Fruit fly (Drosophila melanogaster): ENCODE results near the gene RhoL.

RhoL gene

dm6 chr3R:9502416-9502763, at the start of gene RhoL (continued):
- TF ChIP-seq CG2875 (GFP tag; optimal IDR thresholded peaks at IDR 0.05), result no peak
- no peak for TF ChIP-seq ssp (GFP tag; IDR thresholded peaks at IDR 0.05)
- TF ChIP-seq bbx (GFP tag; IDR thresholded peaks at IDR 0.05; ENCODE audit: partially characterized antibody), result peak; percentile 70
- TF ChIP-seq CG4730 (GFP tag; IDR thresholded peaks at IDR 0.05), result no peak
- TF ChIP-seq CG4707 (GFP tag; optimal IDR thresholded peaks at IDR 0.05), result peak; percentile 36
- TF ChIP-seq sima (GFP tag; optimal IDR thresholded peaks at IDR 0.05), result no peak
- TF ChIP-seq pb (GFP tag; optimal IDR thresholded peaks at IDR 0.05), result peak; percentile 28
- TF ChIP-seq HHEX (GFP tag; optimal IDR thresholded peaks at IDR 0.05), result peak; percentile 36
- no peak for TF ChIP-seq BEAF-32 (GFP tag; optimal IDR thresholded peaks at IDR 0.05)
- TF ChIP-seq sob (GFP tag; IDR thresholded peaks at IDR 0.05), result no peak
- TF ChIP-seq CG12299 (tag; optimal IDR thresholded peaks at IDR 0.05), result peak; percentile 0

- no peak for TF ChIP-seq Doc3 (GFP tag; IDR thresholded peaks at IDR 0.05; ENCODE audit: partially characterized antibody)
- TF ChIP-seq pum (GFP tag; optimal IDR thresholded peaks at IDR 0.05), result no peak
- TF ChIP-seq odd (GFP tag; optimal IDR thresholded peaks at IDR 0.05), result no peak
- TF ChIP-seq Sin3A (optimal IDR thresholded peaks at IDR 0.05), result no peak
- no peak for TF ChIP-seq repo (GFP tag; optimal IDR thresholded peaks at IDR 0.05)
- no peak for TF ChIP-seq CG14860 (GFP tag; IDR thresholded peaks at IDR 0.05; ENCODE audit: partially characterized antibody)
- no peak for TF ChIP-seq Antp (GFP tag; optimal IDR thresholded peaks at IDR 0.05)
- no peak for TF ChIP-seq CG7556 (GFP tag; optimal IDR thresholded peaks at IDR 0.05)
- no peak for TF ChIP-seq E2f2 (GFP tag; IDR thresholded peaks at IDR 0.05)
- no peak for TF ChIP-seq chn (GFP tag; optimal IDR thresholded peaks at IDR 0.05)
- peak; percentile 69 for TF ChIP-seq trem (tag; optimal IDR thresholded peaks at IDR 0.05)
- no peak for TF ChIP-seq vvl (GFP tag; IDR thresholded peaks at IDR 0.05)
- no peak for TF ChIP-seq cato (GFP tag; optimal IDR thresholded peaks at IDR 0.05; ENCODE audit: borderline replicate concordance)
- TF ChIP-seq pros (GFP tag; optimal IDR thresholded peaks at IDR 0.05), result no peak
- TF ChIP-seq bsh (GFP tag; optimal IDR thresholded peaks at IDR 0.05), result no peak
- no peak for TF ChIP-seq row (GFP tag; IDR thresholded peaks at IDR 0.05)
- no peak for TF ChIP-seq CG16813 (GFP tag; IDR thresholded peaks at IDR 0.05; ENCODE audit: partially characterized antibody)
- TF ChIP-seq Hr78 (GFP tag; optimal IDR thresholded peaks at IDR 0.05), result peak in 1 of 2 experiments; percentile 95
- TF ChIP-seq CG17829 (tag; optimal IDR thresholded peaks at IDR 0.05), result peak; percentile 11
- TF ChIP-seq CG11695 (GFP tag; IDR thresholded peaks at IDR 0.05), result no peak
- peak; percentile 8 for TF ChIP-seq stwl (tag; optimal IDR thresholded peaks at IDR 0.05)
- peak; percentile 38 for TF ChIP-seq nmo (GFP tag; optimal IDR thresholded peaks at IDR 0.05)
- TF ChIP-seq sim (GFP tag; IDR thresholded peaks at IDR 0.05), result no peak
- TF ChIP-seq pfk (GFP tag; optimal IDR thresholded peaks at IDR 0.05), result no peak
- no peak for TF ChIP-seq Xbp1 (GFP tag; optimal IDR thresholded peaks at IDR 0.05)
- no peak for TF ChIP-seq sens (GFP tag)
- no peak for TF ChIP-seq zen2 (GFP tag; IDR thresholded peaks at IDR 0.05; ENCODE audit: partially characterized antibody)
- no peak for TF ChIP-seq BtbVII (GFP tag; optimal IDR thresholded peaks at IDR 0.05)
- no peak for TF ChIP-seq CG13296 (GFP tag; optimal IDR thresholded peaks at IDR 0.05)
- TF ChIP-seq CG31365 (tag; optimal IDR thresholded peaks at IDR 0.05), result no peak
- no peak for TF ChIP-seq Lhr (GFP tag; optimal IDR thresholded peaks at IDR 0.05)
- no peak for TF ChIP-seq D19B (GFP tag; optimal IDR thresholded peaks at IDR 0.05)
- TF ChIP-seq hbn (GFP tag; IDR thresholded peaks at IDR 0.05; ENCODE audit: partially characterized antibody), result no peak
- TF ChIP-seq cg (GFP tag; optimal IDR thresholded peaks at IDR 0.05), result no peak
- TF ChIP-seq CG34376 (GFP tag; optimal IDR thresholded peaks at IDR 0.05), result peak; percentile 42
- TF ChIP-seq CG7357 (GFP tag; IDR thresholded peaks at IDR 0.05), result no peak
- no peak for TF ChIP-seq Hsf (GFP tag; optimal IDR thresholded peaks at IDR 0.05)
- TF ChIP-seq Med (GFP tag), result peak; percentile 52
Measured at dm6 chr3R:9551659-9552435, 49.5 kb upstream of the RhoL start, which contains the start of the genes mura and RnpS1. mura (minus strand) TSS chr3R:9551806. RnpS1 (plus strand) TSS chr3R:9552034.
